Fruit fly (Drosophila melanogaster) whole organism, embryonic: Measurements from ENCODE around the gene Hip1.

Experiments
- Bdp1 ChIP-seq: fragments of 200-800 bp; sonication (Bioruptor generic); optimal IDR thresholded peaks from 3 replicates; lab custom pipeline; 2016; ENCODE audit warnings: missing biosample characterization, missing genetic modification characterization
- Bgb ChIP-seq: fragments of 200-800 bp; sonication (Bioruptor generic); IDR thresholded peaks from 2 replicates; pipeline ENCODE4 v1.3.6; 2022; ENCODE audit warnings: missing biosample characterization, missing genetic modification characterization; ENCODE audit not compliant: partially characterized antibody
- CG1024 ChIP-seq: fragments of 200-800 bp; sonication (Bioruptor generic); IDR thresholded peaks from 2 replicates; pipeline ENCODE4 v1.3.6; 2022; ENCODE audit warnings: missing biosample characterization, missing genetic modification characterization
- CG10654 ChIP-seq: fragments of 200-800 bp; sonication (Bioruptor generic); optimal IDR thresholded peaks from 2 replicates; lab custom pipeline; 2016; ENCODE audit warnings: missing biosample characterization, missing genetic modification characterization
- CG11696 ChIP-seq: fragments of 200-800 bp; sonication (Bioruptor generic); IDR thresholded peaks from 2 replicates; pipeline ENCODE4 v1.3.6; 2022; ENCODE audit warnings: missing biosample characterization, missing genetic modification characterization
- CG12071 ChIP-seq: fragments of 200-800 bp; sonication (Bioruptor generic); optimal IDR thresholded peaks from 3 replicates; lab custom pipeline; 2018; ENCODE audit warnings: missing biosample characterization, mild to moderate bottlenecking, missing genetic modification characterization
- CG12219 ChIP-seq: fragments of 200-800 bp; sonication (Bioruptor generic); optimal IDR thresholded peaks from 3 replicates; lab custom pipeline; 2018; ENCODE audit warnings: missing biosample characterization, mild to moderate bottlenecking, missing genetic modification characterization
- CG12659 ChIP-seq: fragments of 200-800 bp; sonication (Bioruptor generic); optimal IDR thresholded peaks from 3 replicates; lab custom pipeline; 2017; ENCODE audit warnings: mild to moderate bottlenecking, missing biosample characterization, missing genetic modification reagents, missing genetic modification characterization
- CG12942 ChIP-seq: fragments of 200-800 bp; sonication (Bioruptor generic); optimal IDR thresholded peaks from 3 replicates; lab custom pipeline; 2016; ENCODE audit warnings: missing biosample characterization, missing genetic modification characterization
- CG14860 ChIP-seq: fragments of 200-800 bp; sonication (Bioruptor generic); IDR thresholded peaks from 3 replicates; pipeline ENCODE4 v1.3.6; 2022; ENCODE audit warnings: missing biosample characterization, missing genetic modification characterization; ENCODE audit not compliant: partially characterized antibody
- CG15011 ChIP-seq: fragments of 200-800 bp; sonication (Bioruptor generic); optimal IDR thresholded peaks from 3 replicates; lab custom pipeline; 2018; ENCODE audit warnings: missing biosample characterization, mild to moderate bottlenecking, missing genetic modification characterization
- CG16863 ChIP-seq: fragments of 200-800 bp; sonication (Bioruptor generic); optimal IDR thresholded peaks from 3 replicates; lab custom pipeline; 2016; ENCODE audit warnings: missing biosample characterization, missing genetic modification characterization
- CG17359 ChIP-seq: fragments of 200-800 bp; sonication (Bioruptor generic); optimal IDR thresholded peaks from 3 replicates; lab custom pipeline; 2018; ENCODE audit warnings: missing biosample characterization, mild to moderate bottlenecking, missing genetic modification characterization, moderate library complexity
- CG17568 ChIP-seq: fragments of 200-800 bp; sonication (Bioruptor generic); optimal IDR thresholded peaks from 2 replicates; lab custom pipeline; 2018; ENCODE audit warnings: missing biosample characterization, mild to moderate bottlenecking, missing genetic modification characterization, moderate library complexity
- CG1792 ChIP-seq: fragments of 200-800 bp; sonication (Bioruptor generic); optimal IDR thresholded peaks from 2 replicates; lab custom pipeline; 2016; ENCODE audit warnings: missing biosample characterization, missing genetic modification characterization
- CG2120 ChIP-seq: fragments of 200-800 bp; sonication (Bioruptor generic); optimal IDR thresholded peaks from 3 replicates; lab custom pipeline; 2016; ENCODE audit warnings: missing biosample characterization, missing genetic modification characterization
- CG3065 ChIP-seq: fragments of 200-800 bp; sonication (Bioruptor generic); optimal IDR thresholded peaks from 2 replicates; lab custom pipeline; 2016; ENCODE audit warnings: missing biosample characterization, missing genetic modification characterization
- CG31365 ChIP-seq: fragments of 200-800 bp; sonication (Bioruptor generic); optimal IDR thresholded peaks from 2 replicates; lab custom pipeline; 2018; ENCODE audit warnings: missing biosample characterization, mild to moderate bottlenecking, missing genetic modification characterization
- CG34422 ChIP-seq: fragments of 200-800 bp; sonication (Bioruptor generic); IDR thresholded peaks from 3 replicates; pipeline ENCODE4 v1.3.6; 2022; ENCODE audit warnings: missing biosample characterization, missing genetic modification characterization
- CG4820 ChIP-seq: fragments of 200-800 bp; sonication (Bioruptor generic); optimal IDR thresholded peaks from 3 replicates; lab custom pipeline; 2016; ENCODE audit warnings: missing biosample characterization, missing genetic modification characterization
- CG7556 ChIP-seq: fragments of 200-800 bp; sonication (Bioruptor generic); optimal IDR thresholded peaks from 2 replicates; lab custom pipeline; 2017; ENCODE audit warnings: missing biosample characterization, mild to moderate bottlenecking, missing genetic modification characterization
- D19B ChIP-seq: fragments of 200-800 bp; sonication (Bioruptor generic); optimal IDR thresholded peaks from 2 replicates; lab custom pipeline; 2017; ENCODE audit warnings: missing biosample characterization, mild to moderate bottlenecking, missing genetic modification characterization
- E2f2 ChIP-seq: fragments of 200-800 bp; sonication (Bioruptor generic); IDR thresholded peaks from 2 replicates; pipeline ENCODE4 v1.3.6; 2022; ENCODE audit warnings: missing biosample characterization, missing genetic modification characterization
- Hr3 ChIP-seq: fragments of 200-800 bp; sonication (Bioruptor generic); optimal IDR thresholded peaks from 3 replicates; lab custom pipeline; 2016; ENCODE audit warnings: missing biosample characterization, missing genetic modification characterization
- Hr51 ChIP-seq, 2 experiments: fragments of 200-800 bp; sonication (Bioruptor generic); optimal IDR thresholded peaks; 2 replicates in 1 of 2; 3 replicates in 1 of 2; lab custom pipeline; 2016 to 2018; ENCODE audit warnings: missing biosample characterization in 2 of 2, missing genetic modification characterization in 2 of 2, mild to moderate bottlenecking in 1 of 2, moderate library complexity in 1 of 2
- Lim3 ChIP-seq: fragments of 200-800 bp; sonication (Bioruptor generic); IDR thresholded peaks from 2 replicates; pipeline ENCODE4 v1.3.6; 2022; ENCODE audit warnings: missing biosample characterization, missing genetic modification characterization
- MTF-1 ChIP-seq: fragments of 200-800 bp; sonication (Bioruptor generic); optimal IDR thresholded peaks from 2 replicates; lab custom pipeline; 2018; ENCODE audit warnings: missing biosample characterization, mild to moderate bottlenecking, missing genetic modification characterization, borderline replicate concordance
- Mad ChIP-seq: fragments of 200-800 bp; sonication (Bioruptor generic); optimal IDR thresholded peaks from 2 replicates; lab custom pipeline; 2016; ENCODE audit warnings: missing biosample characterization, missing genetic modification characterization
- Meics ChIP-seq: fragments of 200-800 bp; sonication (Bioruptor generic); optimal IDR thresholded peaks from 2 replicates; lab custom pipeline; 2017; ENCODE audit warnings: missing biosample characterization, mild to moderate bottlenecking, missing genetic modification characterization
- PHDP ChIP-seq: fragments of 200-800 bp; sonication (Bioruptor generic); optimal IDR thresholded peaks from 3 replicates; lab custom pipeline; 2018; ENCODE audit warnings: missing biosample characterization, mild to moderate bottlenecking, missing genetic modification characterization, moderate library complexity
- Sox100B ChIP-seq: fragments of 200-800 bp; sonication (Bioruptor generic); optimal IDR thresholded peaks from 3 replicates; lab custom pipeline; 2018; ENCODE audit warnings: missing biosample characterization, mild to moderate bottlenecking, missing genetic modification characterization
- Sry-δ ChIP-seq: fragments of 200-800 bp; sonication (Bioruptor generic); optimal IDR thresholded peaks from 2 replicates; lab custom pipeline; 2016; ENCODE audit warnings: missing biosample characterization, missing genetic modification characterization
- Trl ChIP-seq, 3 experiments: fragments of >200 bp in 2 of 3; fragments of 200-800 bp in 1 of 3; sonication (Bioruptor generic) in 1 of 3; optimal IDR thresholded peaks; 2 replicates in 1 of 3; 3 replicates in 2 of 3; lab custom pipeline; 2016 to 2017; ENCODE audit warnings: missing biosample characterization in 1 of 3, missing genetic modification characterization in 1 of 3
- ci ChIP-seq: fragments of 200-800 bp; sonication (Bioruptor generic); IDR thresholded peaks from 3 replicates; pipeline ENCODE4 v1.3.6; 2022; ENCODE audit warnings: missing biosample characterization, missing genetic modification characterization
- crc ChIP-seq: fragments of 200-800 bp; sonication (Bioruptor generic); optimal IDR thresholded peaks from 2 replicates; lab custom pipeline; 2016; ENCODE audit warnings: missing biosample characterization, missing genetic modification characterization
- croc ChIP-seq: fragments of 200-800 bp; sonication (Bioruptor generic); conservative IDR thresholded peaks from 3 replicates; pipeline ENCODE4 v1.3.6; 2022; ENCODE audit warnings: missing biosample characterization, missing genetic modification characterization
- dmrt11E ChIP-seq: fragments of 200-800 bp; sonication (Bioruptor generic); optimal IDR thresholded peaks from 3 replicates; lab custom pipeline; 2018; ENCODE audit warnings: missing biosample characterization, mild to moderate bottlenecking, missing genetic modification characterization, moderate library complexity
- eve ChIP-seq, 2 experiments: fragments of >200 bp; optimal IDR thresholded peaks; 2 replicates each; lab custom pipeline; 2017; ENCODE audit warnings: missing biosample characterization in 2 of 2, missing genetic modification characterization in 2 of 2
- fd102C ChIP-seq: fragments of 200-800 bp; sonication (Bioruptor generic); optimal IDR thresholded peaks from 2 replicates; lab custom pipeline; 2018; ENCODE audit warnings: missing biosample characterization, mild to moderate bottlenecking, missing genetic modification characterization, moderate library complexity
- fd64A ChIP-seq: fragments of 200-800 bp; sonication (Bioruptor generic); optimal IDR thresholded peaks from 3 replicates; lab custom pipeline; 2018; ENCODE audit warnings: missing biosample characterization, mild to moderate bottlenecking, missing genetic modification characterization
- ham ChIP-seq: fragments of 200-800 bp; sonication (Bioruptor generic); IDR thresholded peaks from 2 replicates; pipeline ENCODE4 v1.3.6; 2022; ENCODE audit warnings: missing biosample characterization, missing genetic modification characterization
- kah ChIP-seq: fragments of 200-800 bp; sonication (Bioruptor generic); optimal IDR thresholded peaks from 2 replicates; lab custom pipeline; 2018; ENCODE audit warnings: missing biosample characterization, mild to moderate bottlenecking, missing genetic modification characterization
- pfk ChIP-seq: fragments of 200-800 bp; sonication (Bioruptor generic); optimal IDR thresholded peaks from 2 replicates; lab custom pipeline; 2018; ENCODE audit warnings: missing biosample characterization, mild to moderate bottlenecking, missing genetic modification characterization, moderate library complexity
- row ChIP-seq: fragments of 200-800 bp; sonication (Bioruptor generic); IDR thresholded peaks from 3 replicates; pipeline ENCODE4 v1.3.6; 2022; ENCODE audit warnings: missing biosample characterization, missing genetic modification characterization
- schlank ChIP-seq: fragments of 200-800 bp; sonication (Bioruptor generic); optimal IDR thresholded peaks from 2 replicates; lab custom pipeline; 2018; ENCODE audit warnings: missing biosample characterization, mild to moderate bottlenecking, missing genetic modification characterization
- scrt ChIP-seq: fragments of 200-800 bp; sonication (Bioruptor generic); optimal IDR thresholded peaks from 2 replicates; lab custom pipeline; 2018; ENCODE audit warnings: missing biosample characterization, mild to moderate bottlenecking, missing genetic modification characterization, moderate library complexity
- seq ChIP-seq: fragments of 200-800 bp; sonication (Bioruptor generic); IDR thresholded peaks from 2 replicates; pipeline ENCODE4 v1.3.6; 2022; ENCODE audit warnings: missing biosample characterization, missing genetic modification characterization
- slp2 ChIP-seq: fragments of 200-800 bp; sonication (Bioruptor generic); optimal IDR thresholded peaks from 2 replicates; lab custom pipeline; 2016; ENCODE audit warnings: missing biosample characterization, missing genetic modification characterization
- tx ChIP-seq: fragments of 200-800 bp; sonication (Bioruptor generic); optimal IDR thresholded peaks from 2 replicates; lab custom pipeline; 2016; ENCODE audit warnings: missing biosample characterization, missing genetic modification characterization
- yki ChIP-seq: fragments of >200 bp; optimal IDR thresholded peaks from 3 replicates; lab custom pipeline; 2018
- zfh1 ChIP-seq: fragments of 200-800 bp; sonication (Bioruptor generic); IDR thresholded peaks from 3 replicates; pipeline ENCODE4 v1.3.6; 2022; ENCODE audit warnings: missing biosample characterization, missing genetic modification characterization

Hip1 gene

dm6 chr3L:12754769-12755189, 18.6 kb downstream of the Hip1 start, which contains the start of the genes CG10973 and Vps13D (continued):
- TF ChIP-seq croc (GFP tag; lab: Robert Waterston, UW) (no peak), Bgb (GFP tag; lab: Robert Waterston, UW) (peak; percentile 87), eve (GFP tag; optimal IDR thresholded peaks at IDR 0.05; lab: Kevin White, UChicago) (peak in 1 of 2 experiments; percentile 66), kah (peak; percentile 85), slp2 (GFP tag; lab: Kevin White, UChicago) (peak; percentile 12), ham (no peak), seq (GFP tag; lab: Robert Waterston, UW) (peak; percentile 67), CG1792 (GFP tag; lab: Kevin White, UChicago) (peak; percentile 67), E2f2 (GFP tag; lab: Robert Waterston, UW) (peak; percentile 40; the same call in 1 of the 2 replicates), CG10654 (GFP tag; lab: Kevin White, UChicago) (peak; percentile 7), yki (no peak), Hr3 (peak; percentile 39), CG31365 (tag; lab: Kevin White, UChicago) (peak; percentile 62), CG7556 (GFP tag; lab: Kevin White, UChicago) (no peak), CG17359 (tag; lab: Kevin White, UChicago) (no peak), schlank (tag; lab: Kevin White, UChicago) (peak; percentile 69), zfh1 (GFP tag; lab: Robert Waterston, UW) (0 out of 3 replicates have a peak, but pooled peaks have one; percentile 15), fd102C (GFP tag; lab: Kevin White, UChicago) (peak; percentile 57), fd64A (peak; percentile 90), CG1024 (GFP tag; lab: Robert Waterston, UW) (0 out of 2 replicates have a peak, but pooled peaks have one; percentile 26), CG11696 (GFP tag; lab: Robert Waterston, UW) (peak; percentile 51; the same call in 1 of the 2 replicates), CG2120 (peak; percentile 53), tx (GFP tag; lab: Kevin White, UChicago) (no peak), CG4820 (peak; percentile 18), Lim3 (no peak), crc (GFP tag; lab: Kevin White, UChicago) (no peak), Sry-δ (peak; percentile 86), pfk (GFP tag; lab: Kevin White, UChicago) (peak; percentile 96), Mad (GFP tag; lab: Kevin White, UChicago) (peak; percentile 28), ci (GFP tag; lab: Robert Waterston, UW) (no peak), CG12942 (GFP tag; lab: Kevin White, UChicago) (peak; percentile 19), row (GFP tag; lab: Robert Waterston, UW) (peak; percentile 82), CG34422 (peak; percentile 64; the same call in 1 of the 3 replicates), CG3065 (no peak), CG12659 (peak; percentile 82), MTF-1 (peak; percentile 84), Bdp1 (GFP tag; lab: Kevin White, UChicago) (peak; percentile 45), PHDP (tag; lab: Kevin White, UChicago) (no peak), CG14860 (GFP tag; lab: Robert Waterston, UW) (peak; percentile 83), D19B (no peak), CG17568 (GFP tag; lab: Kevin White, UChicago) (peak; percentile 84), CG12071 (GFP tag; lab: Kevin White, UChicago) (no peak), CG12219 (GFP tag; lab: Kevin White, UChicago) (no peak), dmrt11E (tag; lab: Kevin White, UChicago) (peak; percentile 68), CG15011 (GFP tag; lab: Kevin White, UChicago) (peak; percentile 25), Sox100B (GFP tag; lab: Kevin White, UChicago) (peak; percentile 60), Trl (optimal IDR thresholded peaks at IDR 0.05; lab: Kevin White, UChicago) (no peak), Trl (GFP tag; optimal IDR thresholded peaks at IDR 0.05; lab: Kevin White, UChicago) (peak; percentile 24), Hr51 (GFP tag; optimal IDR thresholded peaks at IDR 0.05; lab: Kevin White, UChicago) (no peak), scrt (no peak), CG16863 (GFP tag; lab: Kevin White, UChicago) (peak; percentile 27), Meics (GFP tag; lab: Kevin White, UChicago) (no peak)
